Worm (Caenorhabditis elegans) whole organism, dauer: Measurements from ENCODE around the gene T05C12.15.

Source experiments
- unc-62 ChIP-seq: sonication (generic microtip); optimal IDR thresholded peaks from 2 replicates; lab custom pipeline; 2017; ENCODE audit warnings: missing biosample characterization, missing genetic modification reagents, missing genetic modification characterization

T05C12.15 gene

DNA sequence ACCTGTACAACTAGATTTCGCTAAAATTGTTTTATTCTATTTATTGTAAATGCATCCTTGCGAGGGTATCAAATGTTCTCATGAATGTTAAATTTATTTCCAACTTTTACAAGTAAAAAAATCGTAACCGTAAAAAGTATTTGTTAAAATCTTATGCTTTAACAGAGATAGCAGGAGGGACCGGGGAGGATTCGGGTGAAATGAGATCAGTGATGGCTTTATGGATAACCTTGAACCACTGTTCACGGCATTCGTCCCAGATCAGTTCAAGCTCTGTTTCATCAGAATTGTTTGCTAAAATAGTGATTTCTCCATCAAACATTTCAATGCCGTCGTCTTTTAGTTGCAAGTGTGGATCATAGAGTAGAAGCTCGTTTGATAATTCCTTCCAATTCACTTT is 28.2 kb upstream of the T05C12.15 start:
- TF ChIP-seq unc-62 (GFP tag; lab: Kevin White, UChicago): no peak

- TF ChIP-seq unc-62 (GFP tag; lab: Kevin White, UChicago): no peak
Measured at ce11 chrII:8143278-8143931, 26.0 kb upstream of the T05C12.15 start, which contains the start of the genes ints-11 and rpl-10. ints-11 (minus strand) TSS chrII:8143478. rpl-10 (plus strand) TSS chrII:8143881.

DNA sequence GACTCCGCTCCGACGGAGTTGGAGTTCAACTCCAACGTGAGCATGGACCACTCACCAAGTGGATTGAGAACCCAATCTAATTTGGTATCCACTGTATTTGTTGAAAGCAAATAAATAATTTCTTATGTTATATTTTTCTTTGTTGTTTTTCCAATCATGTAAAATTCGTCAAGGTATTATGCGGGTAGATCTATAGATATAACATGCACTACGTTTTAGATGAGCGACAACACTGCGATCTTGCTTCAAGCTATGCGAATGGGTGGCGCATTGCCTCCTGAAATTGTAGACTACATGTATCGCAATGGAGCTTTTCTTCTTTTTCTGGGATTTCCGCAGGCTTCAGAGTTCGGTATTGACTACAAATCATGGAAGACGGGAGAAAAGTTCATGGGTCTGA is 24.8 kb upstream of the T05C12.15 start, which contains the start of gene F10B5.2:
Gene F10B5.2 (plus strand): TSS at position 220 of the 400 bp plus-strand sequence.
- no peak for TF ChIP-seq unc-62 (GFP tag; lab: Kevin White, UChicago)

- TF ChIP-seq unc-62 (GFP tag; lab: Kevin White, UChicago): no peak
Measured at ce11 chrII:8149930-8150329, 19.5 kb upstream of the T05C12.15 start, which contains the start of gene F10B5.3. F10B5.3 (minus strand) TSS chrII:8150030.

DNA sequence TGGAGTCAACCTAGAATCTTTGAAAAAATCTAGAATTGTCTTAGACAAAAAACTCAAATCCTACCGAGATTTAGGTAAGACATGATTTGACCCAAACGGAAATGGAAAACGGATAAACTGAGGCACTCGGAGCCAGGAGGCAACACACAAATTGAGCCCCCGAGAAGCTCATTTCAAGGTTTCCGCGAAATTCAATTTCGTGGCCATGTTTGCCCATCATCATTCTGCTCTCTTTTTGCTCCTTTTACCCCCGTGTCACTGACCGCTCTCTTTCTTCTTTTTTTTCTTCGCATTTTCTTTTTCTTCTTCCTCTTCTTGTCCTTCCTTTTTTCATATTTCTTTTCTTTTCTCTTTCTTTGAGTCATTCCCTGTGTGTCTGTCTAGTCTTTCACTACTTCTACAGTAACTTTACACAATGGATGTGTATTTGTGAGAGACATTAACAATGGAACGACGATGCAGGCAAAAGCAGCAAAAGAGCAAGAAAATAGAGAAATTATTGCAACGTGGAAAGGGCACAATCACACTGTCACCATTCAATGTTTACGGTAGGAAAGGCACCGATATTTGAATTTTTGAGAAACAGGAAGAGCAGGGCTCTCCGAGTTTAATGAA is 16.6 kb upstream of the T05C12.15 start:
- no peak for TF ChIP-seq unc-62 (GFP tag; lab: Kevin White, UChicago)

- TF ChIP-seq unc-62 (GFP tag; lab: Kevin White, UChicago): no peak
Measured at ce11 chrII:8156845-8157373, 12.5 kb upstream of the T05C12.15 start, which contains the start of the genes tub-1 and tmem-138. tub-1 (minus strand) TSS chrII:8156945. tmem-138 (plus strand) TSS chrII:8157323.

DNA sequence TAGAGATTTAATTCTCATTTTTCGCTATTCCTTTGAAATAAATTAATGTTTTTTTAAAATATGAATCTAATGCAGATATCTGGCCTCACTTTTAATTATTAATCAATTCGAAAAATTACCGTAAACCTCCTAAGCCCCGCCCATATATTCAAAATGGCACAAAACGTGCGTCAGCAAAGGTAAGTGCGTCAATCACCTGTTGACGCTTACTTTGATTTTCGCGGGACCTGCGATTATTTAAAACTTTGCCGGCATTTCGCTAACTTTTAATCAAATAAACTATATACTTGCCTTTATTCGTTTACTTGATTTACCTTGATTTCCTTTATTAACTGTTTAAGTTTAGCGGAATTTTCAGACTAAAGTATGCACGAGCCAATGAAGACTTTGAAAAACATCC is 11.4 kb upstream of the T05C12.15 start, which contains the start of gene pch-2:
Gene pch-2 (plus strand): TSS at position 359 of the 400 bp plus-strand sequence.
- no peak for TF ChIP-seq unc-62 (GFP tag; lab: Kevin White, UChicago)

DNA sequence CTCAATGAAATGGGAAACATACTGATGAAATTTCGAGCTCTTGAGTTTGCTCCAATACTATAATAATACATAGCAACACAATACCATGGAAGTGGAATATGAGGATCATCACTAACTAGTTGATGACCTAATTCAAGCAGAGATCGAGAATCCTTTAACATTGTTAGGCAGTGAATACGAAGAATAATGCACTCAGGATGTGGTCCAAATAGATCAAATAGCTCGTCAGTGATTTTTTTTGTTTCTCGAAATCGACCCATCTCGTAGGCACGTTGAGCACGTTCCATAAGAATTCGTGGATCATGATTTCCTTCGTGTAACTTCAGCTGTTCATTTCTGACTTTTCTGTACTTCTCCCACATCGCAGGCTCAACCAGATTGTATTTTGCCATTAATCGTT is 8.5 kb upstream of the T05C12.15 start:
- no peak for TF ChIP-seq unc-62 (GFP tag; lab: Kevin White, UChicago)

DNA sequence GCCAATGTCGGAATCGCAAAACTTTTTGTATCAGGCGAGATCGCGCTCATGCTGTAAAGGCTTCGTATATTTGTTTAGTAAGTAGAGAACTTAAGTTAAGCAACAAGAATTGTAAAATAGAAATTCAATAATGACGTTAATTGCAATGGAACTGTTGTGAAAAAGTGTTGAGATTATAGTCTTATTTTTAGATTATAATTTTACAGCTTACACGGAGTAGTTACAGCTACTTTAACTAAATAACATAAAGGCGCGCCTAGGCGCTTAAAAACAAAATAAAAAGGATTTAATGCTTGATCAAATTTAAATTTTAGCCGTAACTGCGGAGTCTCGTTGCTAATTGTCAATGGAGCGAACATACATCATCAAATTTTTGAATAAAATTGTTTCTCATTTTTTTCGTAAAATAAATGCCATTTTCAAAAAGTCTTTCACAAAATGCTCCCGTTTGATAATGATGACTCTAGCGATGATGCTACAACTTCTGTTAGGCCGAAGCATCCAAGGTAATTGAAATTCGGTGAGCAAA is 7.2 kb upstream of the T05C12.15 start, which contains the start of the genes emb-27 and rrf-3:
Gene emb-27 (minus strand): TSS at position 51 of the 529 bp plus-strand sequence.
Gene rrf-3 (plus strand): TSS at position 346 of the 529 bp plus-strand sequence.
- no peak for TF ChIP-seq unc-62 (GFP tag; lab: Kevin White, UChicago)

DNA sequence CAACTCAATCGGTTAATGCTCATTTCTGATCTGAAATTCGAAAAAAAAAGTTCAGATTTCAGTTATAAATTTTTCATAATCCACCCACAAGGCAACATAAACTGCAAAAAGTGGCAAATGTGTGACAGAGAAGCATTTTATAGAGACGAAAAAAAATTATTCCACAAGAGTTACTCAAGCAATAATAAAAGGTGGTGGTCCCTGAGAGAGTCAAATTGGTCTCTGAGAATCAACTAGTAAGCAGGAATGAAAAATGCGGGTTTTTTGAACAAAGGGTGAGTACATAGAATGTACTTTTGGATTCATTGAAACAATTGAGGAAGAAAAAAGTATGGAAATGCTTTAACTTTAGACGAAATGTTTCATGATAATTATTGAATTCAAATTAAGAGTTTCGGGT is 991 bp downstream of the T05C12.15 start, which contains the start of gene T05C12.11:
Gene T05C12.11 (minus strand): TSS at position 101 of the 400 bp plus-strand sequence.
- TF ChIP-seq unc-62 (GFP tag; lab: Kevin White, UChicago): no peak

DNA sequence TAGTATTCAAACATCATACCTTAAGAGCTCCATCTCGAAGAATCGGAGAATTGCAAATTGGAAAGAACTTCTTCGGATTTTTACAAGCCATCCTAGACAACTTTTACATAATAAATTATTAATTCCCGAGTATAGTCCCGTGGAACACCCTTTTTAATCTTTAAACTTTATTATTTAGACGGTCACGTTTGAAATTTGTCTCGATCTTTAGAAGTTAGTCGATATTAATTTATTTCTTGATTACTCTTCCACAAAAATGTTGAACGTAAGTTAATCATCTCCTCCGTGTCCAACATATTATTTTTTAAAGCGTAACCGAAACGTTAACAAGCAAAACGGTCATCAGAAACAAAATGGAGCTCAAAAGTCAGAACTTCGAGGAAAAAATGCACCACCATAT is 4.1 kb downstream of the T05C12.15 start, which contains the start of the genes decr-1.3 and T05C12.1:
Gene decr-1.3 (minus strand): TSS at position 101 of the 400 bp plus-strand sequence.
Gene T05C12.1 (plus strand): TSS at position 232 of the 400 bp plus-strand sequence.
- no peak for TF ChIP-seq unc-62 (GFP tag; lab: Kevin White, UChicago)

DNA sequence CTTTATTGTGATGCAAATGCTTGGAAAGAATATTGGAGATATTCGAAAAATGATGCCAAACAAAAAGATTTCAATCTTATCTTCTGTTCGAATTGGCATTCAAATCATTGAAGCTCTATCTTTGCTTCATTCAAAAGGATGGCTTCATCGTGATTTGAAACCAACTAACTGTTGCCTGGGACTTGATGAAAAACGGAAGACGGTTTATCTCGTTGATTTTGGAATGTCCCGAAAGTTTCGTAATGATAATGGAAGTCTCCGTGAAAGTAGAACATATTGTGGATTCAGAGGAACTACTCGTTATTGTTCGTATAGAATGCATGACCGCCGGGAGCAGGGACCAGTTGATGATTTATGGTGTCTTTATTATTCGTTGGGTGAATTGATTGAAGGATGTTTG is 4.8 kb downstream of the T05C12.15 start:
- no peak for TF ChIP-seq unc-62 (GFP tag; lab: Kevin White, UChicago)

- TF ChIP-seq unc-62 (GFP tag; lab: Kevin White, UChicago): no peak
Measured at ce11 chrII:8177095-8177494, 7.7 kb downstream of the T05C12.15 start, which contains the start of gene acr-14. acr-14 (minus strand) TSS chrII:8177195.

- TF ChIP-seq unc-62 (GFP tag; lab: Kevin White, UChicago): no peak
Measured at ce11 chrII:8178614-8179013, 9.2 kb downstream of the T05C12.15 start.

DNA sequence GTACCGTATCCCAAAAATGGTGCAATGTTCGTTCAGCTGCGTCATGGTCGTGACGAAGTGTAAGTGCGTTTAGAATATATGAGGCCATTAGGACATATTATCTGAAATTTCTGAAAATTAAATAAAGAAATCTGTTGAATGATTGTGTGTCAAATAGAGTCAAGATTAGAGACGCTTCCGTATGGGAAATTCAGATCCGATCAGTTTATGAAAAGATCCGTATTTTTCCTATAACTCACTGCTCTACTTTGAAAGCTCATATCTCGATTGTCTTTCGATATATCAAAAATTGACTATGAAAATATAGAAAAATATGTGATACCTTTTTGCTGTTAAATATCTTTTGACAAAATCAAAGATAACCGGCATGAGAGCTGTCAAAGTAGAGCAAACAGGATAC is 10.9 kb downstream of the T05C12.15 start, which contains the start of gene T05C12.4:
Gene T05C12.4 (minus strand): TSS at position 101 of the 400 bp plus-strand sequence.
- no peak for TF ChIP-seq unc-62 (GFP tag; lab: Kevin White, UChicago)
